Worm (Caenorhabditis elegans) whole organism, L3 larva: ENCODE results near the gene fbxa-35.

Experiments used
- ama-1 ChIP-seq: fragments of 150-350 bp; optimal IDR thresholded peaks from 2 replicates; lab custom pipeline; 2018
- daf-12 ChIP-seq: fragments of 150-350 bp; optimal IDR thresholded peaks from 2 replicates; lab custom pipeline; 2014; ENCODE audit warnings: missing biosample characterization, missing genetic modification reagents, missing genetic modification characterization
- egl-27 ChIP-seq: sonication (generic microtip); optimal IDR thresholded peaks from 4 replicates; lab custom pipeline; 2017; ENCODE audit warnings: missing biosample characterization, missing genetic modification reagents, missing genetic modification characterization
- egl-5 ChIP-seq: fragments of 150-350 bp; optimal IDR thresholded peaks from 2 replicates; lab custom pipeline; 2017; ENCODE audit warnings: missing biosample characterization, missing genetic modification reagents, missing genetic modification characterization, inconsistent platforms
- fkh-10 ChIP-seq: sonication (generic microtip); optimal IDR thresholded peaks from 2 replicates; lab custom pipeline; 2017; ENCODE audit warnings: missing biosample characterization, missing genetic modification reagents, missing genetic modification characterization
- lin-15B ChIP-seq: fragments of 150-350 bp; optimal IDR thresholded peaks from 2 replicates; lab custom pipeline; 2014; ENCODE audit warnings: missing biosample characterization, missing genetic modification characterization
- nhr-12 ChIP-seq: fragments of 150-350 bp; optimal IDR thresholded peaks from 2 replicates; lab custom pipeline; 2014; ENCODE audit warnings: missing biosample characterization, missing genetic modification characterization
- nhr-67 ChIP-seq: fragments of 150-350 bp; optimal IDR thresholded peaks from 2 replicates; lab custom pipeline; 2014; ENCODE audit warnings: missing biosample characterization, missing genetic modification characterization

fbxa-35 gene

ce11 chrIII:1345694-1346093 lies 50.2 kb downstream of the fbxa-35 start, which contains the start of gene Y82E9BL.6:
TSS of gene Y82E9BL.6 (minus strand) at chrIII:1345794.
- TF ChIP-seq lin-15B (no peak), nhr-67 (tag; lab: Kevin White, UChicago) (no peak), nhr-12 (tag; lab: Kevin White, UChicago) (no peak), fkh-10 (GFP tag; lab: Kevin White, UChicago) (no peak), egl-5 (no peak), egl-27 (tag; lab: Kevin White, UChicago) (no peak), ama-1 (no peak), daf-12 (tag; lab: Kevin White, UChicago) (no peak)
